Fruit fly (Drosophila melanogaster) whole organism, embryonic: ENCODE measurements around the gene siz.
A peak's percentile ranks its signal among the peaks of the same experiment; 100 is the strongest.

Source experiments
- Aef1 ChIP-seq: fragments of 200-800 bp; sonication (Bioruptor generic); IDR thresholded peaks from 3 replicates; pipeline ENCODE4 v1.3.6; 2022; ENCODE audit warnings: missing biosample characterization, missing genetic modification characterization
- CG12155 ChIP-seq: fragments of 200-800 bp; sonication (Bioruptor generic); optimal IDR thresholded peaks from 3 replicates; lab custom pipeline; 2016; ENCODE audit warnings: missing biosample characterization, missing genetic modification characterization
- CG14441 ChIP-seq: fragments of 200-800 bp; sonication (Bioruptor generic); IDR thresholded peaks from 2 replicates; pipeline ENCODE4 v1.3.6; 2022; ENCODE audit warnings: missing biosample characterization, missing genetic modification characterization
- CG15011 ChIP-seq: fragments of 200-800 bp; sonication (Bioruptor generic); optimal IDR thresholded peaks from 3 replicates; lab custom pipeline; 2018; ENCODE audit warnings: missing biosample characterization, mild to moderate bottlenecking, missing genetic modification characterization
- CG1529 ChIP-seq: fragments of 200-800 bp; sonication (Bioruptor generic); optimal IDR thresholded peaks from 3 replicates; lab custom pipeline; 2018; ENCODE audit warnings: missing biosample characterization, missing genetic modification characterization
- CG15601 ChIP-seq: fragments of 200-800 bp; sonication (Bioruptor generic); optimal IDR thresholded peaks from 3 replicates; lab custom pipeline; 2019; ENCODE audit warnings: missing biosample characterization, mild to moderate bottlenecking, missing genetic modification characterization, moderate library complexity
- CG1602 ChIP-seq: fragments of 200-800 bp; sonication (Bioruptor generic); optimal IDR thresholded peaks from 3 replicates; lab custom pipeline; 2016; ENCODE audit warnings: missing biosample characterization, missing genetic modification characterization
- CG16815 ChIP-seq: fragments of 200-800 bp; sonication (Bioruptor generic); optimal IDR thresholded peaks from 3 replicates; lab custom pipeline; 2017; ENCODE audit warnings: missing biosample characterization, mild to moderate bottlenecking, missing genetic modification characterization
- CG17359 ChIP-seq: fragments of 200-800 bp; sonication (Bioruptor generic); optimal IDR thresholded peaks from 3 replicates; lab custom pipeline; 2018; ENCODE audit warnings: missing biosample characterization, mild to moderate bottlenecking, missing genetic modification characterization, moderate library complexity
- CG17612 ChIP-seq: fragments of 200-800 bp; sonication (Bioruptor generic); IDR thresholded peaks from 2 replicates; pipeline ENCODE4 v1.3.6; 2022; ENCODE audit warnings: missing biosample characterization, missing genetic modification characterization
- CG30431 ChIP-seq: fragments of 200-800 bp; sonication (Bioruptor generic); optimal IDR thresholded peaks from 2 replicates; lab custom pipeline; 2017; ENCODE audit warnings: missing biosample characterization, missing genetic modification characterization
- CG3281 ChIP-seq: fragments of 200-800 bp; sonication (Bioruptor generic); optimal IDR thresholded peaks from 3 replicates; lab custom pipeline; 2017; ENCODE audit warnings: missing biosample characterization, mild to moderate bottlenecking, missing genetic modification characterization
- CG34376 ChIP-seq: fragments of 200-800 bp; sonication (Bioruptor generic); optimal IDR thresholded peaks from 2 replicates; lab custom pipeline; 2018; ENCODE audit warnings: missing biosample characterization, mild to moderate bottlenecking, missing genetic modification characterization
- CG42726 ChIP-seq: fragments of 200-800 bp; sonication (Bioruptor generic); IDR thresholded peaks from 2 replicates; pipeline ENCODE4 v1.3.6; 2022; ENCODE audit warnings: missing biosample characterization, missing genetic modification characterization; ENCODE audit not compliant: partially characterized antibody
- CG6272 ChIP-seq: fragments of 200-800 bp; sonication (Bioruptor generic); IDR thresholded peaks from 2 replicates; pipeline ENCODE4 v1.3.6; 2022; ENCODE audit warnings: missing biosample characterization, missing genetic modification characterization
- CG6813 ChIP-seq: fragments of 200-800 bp; sonication (Bioruptor generic); optimal IDR thresholded peaks from 2 replicates; lab custom pipeline; 2017; ENCODE audit warnings: missing biosample characterization, missing genetic modification characterization, mild to moderate bottlenecking, moderate library complexity, missing genetic modification reagents
- CG7372 ChIP-seq: fragments of 200-800 bp; sonication (Bioruptor generic); IDR thresholded peaks from 2 replicates; pipeline ENCODE4 v1.3.6; 2022; ENCODE audit warnings: missing biosample characterization, missing genetic modification characterization
- CG8281 ChIP-seq: fragments of 200-800 bp; sonication (Bioruptor generic); optimal IDR thresholded peaks from 2 replicates; lab custom pipeline; 2018; ENCODE audit warnings: missing biosample characterization, mild to moderate bottlenecking, missing genetic modification characterization, moderate library complexity
- CG8944 ChIP-seq: fragments of 200-800 bp; sonication (Bioruptor generic); optimal IDR thresholded peaks from 3 replicates; lab custom pipeline; 2016; ENCODE audit warnings: missing biosample characterization, missing genetic modification characterization
- CrebB ChIP-seq: fragments of 200-800 bp; sonication (Bioruptor generic); optimal IDR thresholded peaks from 3 replicates; lab custom pipeline; 2018; ENCODE audit warnings: missing biosample characterization, mild to moderate bottlenecking, missing genetic modification characterization
- D19A ChIP-seq: fragments of 200-800 bp; optimal IDR thresholded peaks from 3 replicates; lab custom pipeline; 2019; ENCODE audit warnings: missing biosample characterization, mild to moderate bottlenecking, missing genetic modification characterization, moderate library complexity
- Dip2 ChIP-seq: fragments of 200-800 bp; sonication (Bioruptor generic); IDR thresholded peaks from 2 replicates; pipeline ENCODE4 v1.3.6; 2022; ENCODE audit warnings: missing biosample characterization, missing genetic modification characterization
- Dref ChIP-seq: fragments of 200-800 bp; sonication (Bioruptor generic); IDR thresholded peaks from 2 replicates; pipeline ENCODE4 v1.3.6; 2022; ENCODE audit warnings: missing biosample characterization, missing genetic modification characterization
- HHEX ChIP-seq: fragments of 200-800 bp; sonication (Bioruptor generic); optimal IDR thresholded peaks from 3 replicates; lab custom pipeline; 2017; ENCODE audit warnings: missing biosample characterization, mild to moderate bottlenecking, missing genetic modification characterization, missing genetic modification reagents
- Jarid2 ChIP-seq: fragments of 200-800 bp; sonication (Bioruptor generic); optimal IDR thresholded peaks from 3 replicates; lab custom pipeline; 2017; ENCODE audit warnings: mild to moderate bottlenecking, missing biosample characterization, missing genetic modification reagents, missing genetic modification characterization
- Lim3 ChIP-seq: fragments of 200-800 bp; sonication (Bioruptor generic); IDR thresholded peaks from 2 replicates; pipeline ENCODE4 v1.3.6; 2022; ENCODE audit warnings: missing biosample characterization, missing genetic modification characterization
- Med ChIP-seq: fragments of 200-800 bp; sonication (Bioruptor generic); peaks from one replicate; lab custom pipeline; 2016; ENCODE audit warnings: missing biosample characterization, missing genetic modification characterization, mild to moderate bottlenecking, inconsistent platforms, moderate library complexity
- NC2α ChIP-seq: fragments of 200-800 bp; sonication (Bioruptor generic); optimal IDR thresholded peaks from 2 replicates; lab custom pipeline; 2016; ENCODE audit warnings: missing biosample characterization, missing genetic modification characterization
- Pdp1 ChIP-seq, 2 experiments: fragments of 200-800 bp; sonication (Bioruptor generic); optimal IDR thresholded peaks; 3 replicates each; lab custom pipeline; 2016; ENCODE audit warnings: missing biosample characterization in 2 of 2, missing genetic modification characterization in 2 of 2, mild to moderate bottlenecking in 1 of 2, moderate library complexity in 1 of 2
- Poxn ChIP-seq: fragments of 200-800 bp; sonication (Bioruptor generic); IDR thresholded peaks from 2 replicates; pipeline ENCODE4 v1.3.6; 2022; ENCODE audit warnings: missing biosample characterization, missing genetic modification characterization
- Sox100B ChIP-seq: fragments of 200-800 bp; sonication (Bioruptor generic); optimal IDR thresholded peaks from 3 replicates; lab custom pipeline; 2018; ENCODE audit warnings: missing biosample characterization, mild to moderate bottlenecking, missing genetic modification characterization
- Taf1 ChIP-seq: fragments of 200-800 bp; sonication (Bioruptor generic); IDR thresholded peaks from 2 replicates; pipeline ENCODE4 v1.3.6; 2022; ENCODE audit warnings: missing biosample characterization, missing genetic modification characterization
- al ChIP-seq: fragments of 200-800 bp; sonication (Bioruptor generic); IDR thresholded peaks from 2 replicates; pipeline ENCODE4 v1.3.6; 2022; ENCODE audit warnings: missing biosample characterization, missing genetic modification characterization
- aop ChIP-seq: fragments of 200-800 bp; sonication (Bioruptor generic); IDR thresholded peaks from 2 replicates; pipeline ENCODE4 v1.3.6; 2022; ENCODE audit warnings: missing biosample characterization, missing genetic modification characterization
- ase ChIP-seq: fragments of 200-800 bp; sonication (Bioruptor generic); IDR thresholded peaks from 3 replicates; pipeline ENCODE4 v1.3.6; 2022; ENCODE audit warnings: missing biosample characterization, missing genetic modification characterization
- ato ChIP-seq: fragments of 200-800 bp; sonication (Bioruptor generic); IDR thresholded peaks from 2 replicates; pipeline ENCODE4 v1.3.6; 2022; ENCODE audit warnings: missing biosample characterization, missing genetic modification characterization; ENCODE audit not compliant: partially characterized antibody
- bigmax ChIP-seq: fragments of 200-800 bp; sonication (Bioruptor generic); optimal IDR thresholded peaks from 2 replicates; lab custom pipeline; 2018; ENCODE audit warnings: missing biosample characterization, mild to moderate bottlenecking, missing genetic modification characterization
- chn ChIP-seq: fragments of 200-800 bp; sonication (Bioruptor generic); optimal IDR thresholded peaks from 2 replicates; lab custom pipeline; 2016; ENCODE audit warnings: missing biosample characterization, missing genetic modification characterization
- fd3F ChIP-seq: fragments of 200-800 bp; sonication (Bioruptor generic); optimal IDR thresholded peaks from 2 replicates; lab custom pipeline; 2018; ENCODE audit warnings: missing biosample characterization, mild to moderate bottlenecking, missing genetic modification characterization, moderate library complexity
- grau ChIP-seq: fragments of 200-800 bp; optimal IDR thresholded peaks from 3 replicates; lab custom pipeline; 2019; ENCODE audit warnings: missing biosample characterization, mild to moderate bottlenecking, missing genetic modification characterization, moderate library complexity
- ham ChIP-seq: fragments of 200-800 bp; sonication (Bioruptor generic); IDR thresholded peaks from 2 replicates; pipeline ENCODE4 v1.3.6; 2022; ENCODE audit warnings: missing biosample characterization, missing genetic modification characterization
- her ChIP-seq: fragments of 200-800 bp; sonication (Bioruptor generic); optimal IDR thresholded peaks from 2 replicates; lab custom pipeline; 2016; ENCODE audit warnings: missing biosample characterization, missing genetic modification characterization
- jing ChIP-seq: fragments of 200-800 bp; sonication (Bioruptor generic); optimal IDR thresholded peaks from 2 replicates; lab custom pipeline; 2018; ENCODE audit warnings: missing biosample characterization, mild to moderate bottlenecking, missing genetic modification characterization
- lilli ChIP-seq: fragments of 200-800 bp; sonication (Bioruptor generic); optimal IDR thresholded peaks from 3 replicates; lab custom pipeline; 2016; ENCODE audit warnings: missing biosample characterization, missing genetic modification characterization
- lola ChIP-seq, 3 experiments: fragments of >200 bp in 2 of 3; fragments of 200-800 bp in 1 of 3; sonication (Bioruptor generic) in 1 of 3; optimal IDR thresholded peaks; 2 replicates each; lab custom pipeline; 2017 to 2019; ENCODE audit warnings: missing biosample characterization in 3 of 3, missing genetic modification characterization in 3 of 3, mild to moderate bottlenecking in 1 of 3, moderate library complexity in 1 of 3
- pho ChIP-seq: fragments of 200-800 bp; sonication (Bioruptor generic); optimal IDR thresholded peaks from 2 replicates; lab custom pipeline; 2016; ENCODE audit warnings: missing biosample characterization, missing genetic modification characterization
- psq ChIP-seq: fragments of 200-800 bp; sonication (Bioruptor generic); optimal IDR thresholded peaks from 2 replicates; lab custom pipeline; 2017; ENCODE audit warnings: missing biosample characterization, missing genetic modification characterization
- tup ChIP-seq: fragments of 200-800 bp; sonication (Bioruptor generic); optimal IDR thresholded peaks from 2 replicates; lab custom pipeline; 2016; ENCODE audit warnings: missing biosample characterization, mild to moderate bottlenecking, missing genetic modification characterization, moderate library complexity
- zfh1 ChIP-seq: fragments of 200-800 bp; sonication (Bioruptor generic); IDR thresholded peaks from 3 replicates; pipeline ENCODE4 v1.3.6; 2022; ENCODE audit warnings: missing biosample characterization, missing genetic modification characterization
- zfh2 ChIP-seq: fragments of 200-800 bp; sonication (Bioruptor generic); optimal IDR thresholded peaks from 2 replicates; lab custom pipeline; 2016; ENCODE audit warnings: missing biosample characterization, missing genetic modification characterization

The siz gene

DNA sequence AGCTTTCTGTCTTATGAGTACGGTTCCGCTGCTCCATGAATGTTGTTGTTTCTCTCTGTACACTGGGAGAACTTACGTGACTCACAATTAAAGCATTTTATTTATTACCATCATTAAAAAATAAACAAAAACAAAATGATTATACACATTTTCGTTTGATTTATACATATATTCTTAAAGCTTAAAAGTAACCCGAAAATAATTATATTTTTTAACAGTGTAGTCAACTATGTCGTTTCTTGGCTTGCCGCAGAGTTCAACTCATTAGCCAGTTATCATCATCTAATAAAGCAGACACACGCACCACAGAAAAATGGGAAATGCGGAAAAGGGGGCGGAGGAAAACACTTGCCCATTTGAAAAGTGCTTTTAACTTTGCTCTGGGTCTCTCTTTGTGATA, 3.1 kb downstream of the siz start (continued):
- TF ChIP-seq ham (GFP tag; lab: Robert Waterston, UW) (peak; percentile 31; the same call in 1 of the 2 replicates), CG8944 (GFP tag; lab: Kevin White, UChicago) (peak; percentile 49), ase (GFP tag; lab: Robert Waterston, UW) (0 out of 3 replicates have a peak, but pooled peaks have one; percentile 32), CG15601 (tag; lab: Kevin White, UChicago) (peak; percentile 83), zfh2 (GFP tag; lab: Kevin White, UChicago) (peak; percentile 36), psq (GFP tag; lab: Kevin White, UChicago) (no peak), Poxn (GFP tag; lab: Robert Waterston, UW) (peak; percentile 43), zfh1 (peak; percentile 67), CrebB (tag; lab: Kevin White, UChicago) (peak; percentile 61), Pdp1 (GFP tag; optimal IDR thresholded peaks at IDR 0.05; lab: Kevin White, UChicago) (peak; percentile 56 to 73), Dref (GFP tag; lab: Robert Waterston, UW) (no peak), CG1529 (GFP tag; lab: Kevin White, UChicago) (peak; percentile 62), grau (tag; lab: Kevin White, UChicago) (peak; percentile 86), Med (GFP tag; lab: Kevin White, UChicago) (peak; percentile 95), CG17612 (GFP tag; lab: Robert Waterston, UW) (no peak), CG3281 (GFP tag; lab: Kevin White, UChicago) (peak; percentile 67), pho (GFP tag; lab: Kevin White, UChicago) (peak; percentile 43), CG42726 (no peak), CG8281 (tag; lab: Kevin White, UChicago) (peak; percentile 49), Taf1 (no peak), HHEX (GFP tag; lab: Kevin White, UChicago) (peak; percentile 74), Dip2 (GFP tag; lab: Robert Waterston, UW) (no peak), al (GFP tag; lab: Robert Waterston, UW) (peak; percentile 66), CG30431 (GFP tag; lab: Kevin White, UChicago) (no peak), CG12155 (GFP tag; lab: Kevin White, UChicago) (peak; percentile 73), lola (GFP tag; optimal IDR thresholded peaks at IDR 0.05; lab: Kevin White, UChicago) (peak in 1 of 3 experiments; percentile 75), CG15011 (peak; percentile 24), Sox100B (peak; percentile 70), CG17359 (peak; percentile 83), ato (GFP tag; lab: Robert Waterston, UW) (no peak), her (peak; percentile 7), tup (no peak), D19A (tag; lab: Kevin White, UChicago) (peak; percentile 79), jing (peak; percentile 51), CG1602 (GFP tag; lab: Kevin White, UChicago) (peak; percentile 75), aop (GFP tag; lab: Robert Waterston, UW) (no peak), CG6272 (GFP tag; lab: Robert Waterston, UW) (peak; percentile 37; the same call in 1 of the 2 replicates), lilli (GFP tag; lab: Kevin White, UChicago) (peak; percentile 79), bigmax (GFP tag; lab: Kevin White, UChicago) (no peak), Jarid2 (GFP tag; lab: Kevin White, UChicago) (no peak), Lim3 (GFP tag; lab: Robert Waterston, UW) (no peak), NC2α (no peak), fd3F (peak; percentile 66), chn (GFP tag; lab: Kevin White, UChicago) (peak; percentile 61), CG34376 (peak; percentile 0), Aef1 (GFP tag; lab: Robert Waterston, UW) (peak; percentile 68), CG14441 (peak; percentile 63), CG6813 (GFP tag; lab: Kevin White, UChicago) (peak; percentile 72), CG7372 (GFP tag; lab: Robert Waterston, UW) (no peak), CG16815 (GFP tag; lab: Kevin White, UChicago) (peak; percentile 33)
